Fruit fly (Drosophila melanogaster) whole organism, embryonic: ENCODE data around the gene Bruce.

Experiments
- Antp ChIP-seq: fragments of 200-800 bp; sonication (Bioruptor generic); optimal IDR thresholded peaks from 3 replicates; lab custom pipeline; 2016; ENCODE audit warnings: missing biosample characterization, missing genetic modification characterization
- Asciz ChIP-seq: fragments of 200-800 bp; sonication (Bioruptor generic); optimal IDR thresholded peaks from 2 replicates; lab custom pipeline; 2017; ENCODE audit warnings: missing biosample characterization, mild to moderate bottlenecking, missing genetic modification characterization, missing genetic modification reagents
- Blimp-1 ChIP-seq: fragments of 200-800 bp; sonication (Bioruptor generic); optimal IDR thresholded peaks from 3 replicates; lab custom pipeline; 2018; ENCODE audit warnings: missing biosample characterization, missing genetic modification characterization, mild to moderate bottlenecking, moderate library complexity, missing genetic modification reagents
- CG11398 ChIP-seq: fragments of 200-800 bp; sonication (Bioruptor generic); optimal IDR thresholded peaks from 2 replicates; lab custom pipeline; 2016; ENCODE audit warnings: missing biosample characterization, missing genetic modification characterization
- CG11456 ChIP-seq: fragments of 200-800 bp; sonication (Bioruptor generic); IDR thresholded peaks from 3 replicates; pipeline ENCODE4 v1.3.6; 2022; ENCODE audit warnings: missing biosample characterization, missing genetic modification characterization
- CG11560 ChIP-seq: fragments of 200-800 bp; sonication (Bioruptor generic); IDR thresholded peaks from 3 replicates; pipeline ENCODE4 v1.3.6; 2022; ENCODE audit warnings: missing biosample characterization, missing genetic modification characterization
- CG11695 ChIP-seq: fragments of 200-800 bp; sonication (Bioruptor generic); IDR thresholded peaks from 3 replicates; pipeline ENCODE4 v1.3.6; 2022; ENCODE audit warnings: missing biosample characterization, missing genetic modification characterization
- CG11696 ChIP-seq: fragments of 200-800 bp; sonication (Bioruptor generic); IDR thresholded peaks from 2 replicates; pipeline ENCODE4 v1.3.6; 2022; ENCODE audit warnings: missing biosample characterization, missing genetic modification characterization
- CG16863 ChIP-seq: fragments of 200-800 bp; sonication (Bioruptor generic); optimal IDR thresholded peaks from 3 replicates; lab custom pipeline; 2016; ENCODE audit warnings: missing biosample characterization, missing genetic modification characterization
- CG2129 ChIP-seq: fragments of 200-800 bp; sonication (Bioruptor generic); IDR thresholded peaks from 2 replicates; pipeline ENCODE4 v1.3.6; 2022; ENCODE audit warnings: missing biosample characterization, missing genetic modification characterization; ENCODE audit not compliant: partially characterized antibody
- CG2199 ChIP-seq: fragments of 200-800 bp; sonication (Bioruptor generic); IDR thresholded peaks from 3 replicates; pipeline ENCODE4 v1.3.6; 2022; ENCODE audit warnings: missing biosample characterization, missing genetic modification characterization
- CG3281 ChIP-seq: fragments of 200-800 bp; sonication (Bioruptor generic); optimal IDR thresholded peaks from 3 replicates; lab custom pipeline; 2017; ENCODE audit warnings: missing biosample characterization, mild to moderate bottlenecking, missing genetic modification characterization
- CG3838 ChIP-seq: fragments of 200-800 bp; sonication (Bioruptor generic); optimal IDR thresholded peaks from 3 replicates; lab custom pipeline; 2016; ENCODE audit warnings: missing biosample characterization, missing genetic modification characterization
- CG43689 ChIP-seq: fragments of 200-800 bp; sonication (Bioruptor generic); IDR thresholded peaks from 2 replicates; pipeline ENCODE4 v1.3.6; 2022; ENCODE audit warnings: missing biosample characterization, missing genetic modification characterization
- CG4424 ChIP-seq: fragments of 200-800 bp; sonication (Bioruptor generic); optimal IDR thresholded peaks from 3 replicates; lab custom pipeline; 2016; ENCODE audit warnings: missing biosample characterization, missing genetic modification characterization
- CG4820 ChIP-seq: fragments of 200-800 bp; sonication (Bioruptor generic); optimal IDR thresholded peaks from 3 replicates; lab custom pipeline; 2016; ENCODE audit warnings: missing biosample characterization, missing genetic modification characterization
- CG5953 ChIP-seq: fragments of 200-800 bp; sonication (Bioruptor generic); IDR thresholded peaks from 2 replicates; pipeline ENCODE4 v1.3.6; 2022; ENCODE audit warnings: missing biosample characterization, missing genetic modification characterization
- CG6654 ChIP-seq: fragments of 200-800 bp; sonication (Bioruptor generic); optimal IDR thresholded peaks from 2 replicates; lab custom pipeline; 2017; ENCODE audit warnings: missing biosample characterization, mild to moderate bottlenecking, missing genetic modification characterization
- CG7271 ChIP-seq: fragments of 200-800 bp; sonication (Bioruptor generic); optimal IDR thresholded peaks from 2 replicates; lab custom pipeline; 2018; ENCODE audit warnings: missing biosample characterization, mild to moderate bottlenecking, missing genetic modification characterization, moderate library complexity
- H2.0 ChIP-seq: fragments of 200-800 bp; sonication (Bioruptor generic); IDR thresholded peaks from 2 replicates; pipeline ENCODE4 v1.3.6; 2022; ENCODE audit warnings: missing biosample characterization, missing genetic modification characterization
- NC2α ChIP-seq: fragments of 200-800 bp; sonication (Bioruptor generic); optimal IDR thresholded peaks from 2 replicates; lab custom pipeline; 2016; ENCODE audit warnings: missing biosample characterization, missing genetic modification characterization
- NC2β ChIP-seq: fragments of 200-800 bp; sonication (Bioruptor generic); optimal IDR thresholded peaks from 2 replicates; lab custom pipeline; 2016; ENCODE audit warnings: missing biosample characterization, missing genetic modification characterization
- PHDP ChIP-seq: fragments of 200-800 bp; sonication (Bioruptor generic); optimal IDR thresholded peaks from 3 replicates; lab custom pipeline; 2018; ENCODE audit warnings: missing biosample characterization, mild to moderate bottlenecking, missing genetic modification characterization, moderate library complexity
- Sox102F ChIP-seq: fragments of 200-800 bp; sonication (Bioruptor generic); optimal IDR thresholded peaks from 2 replicates; lab custom pipeline; 2018; ENCODE audit warnings: missing biosample characterization, mild to moderate bottlenecking, missing genetic modification characterization, moderate library complexity
- YL-1 ChIP-seq: fragments of 200-800 bp; sonication (Bioruptor generic); optimal IDR thresholded peaks from 3 replicates; lab custom pipeline; 2017; ENCODE audit warnings: missing biosample characterization, mild to moderate bottlenecking, missing genetic modification characterization
- ash1 ChIP-seq: fragments of 200-800 bp; sonication (Bioruptor generic); optimal IDR thresholded peaks from 2 replicates; lab custom pipeline; 2018; ENCODE audit warnings: missing biosample characterization, mild to moderate bottlenecking, missing genetic modification characterization
- cad ChIP-seq: fragments of >200 bp; optimal IDR thresholded peaks from 2 replicates; lab custom pipeline; 2017; ENCODE audit warnings: missing biosample characterization, missing genetic modification characterization
- crc ChIP-seq: fragments of 200-800 bp; sonication (Bioruptor generic); optimal IDR thresholded peaks from 2 replicates; lab custom pipeline; 2016; ENCODE audit warnings: missing biosample characterization, missing genetic modification characterization
- disco-r ChIP-seq: fragments of 200-800 bp; sonication (Bioruptor generic); optimal IDR thresholded peaks from 2 replicates; lab custom pipeline; 2016; ENCODE audit warnings: missing biosample characterization, missing genetic modification characterization
- dmrt99B ChIP-seq: fragments of 200-800 bp; sonication (Bioruptor generic); optimal IDR thresholded peaks from 2 replicates; lab custom pipeline; 2018; ENCODE audit warnings: missing biosample characterization, mild to moderate bottlenecking, missing genetic modification characterization, moderate library complexity
- dysf ChIP-seq: fragments of 200-800 bp; sonication (Bioruptor generic); IDR thresholded peaks from 3 replicates; pipeline ENCODE4 v1.3.6; 2022; ENCODE audit warnings: missing biosample characterization, missing genetic modification characterization
- eve ChIP-seq, 2 experiments: fragments of >200 bp; optimal IDR thresholded peaks; 2 replicates each; lab custom pipeline; 2017; ENCODE audit warnings: missing biosample characterization in 2 of 2, missing genetic modification characterization in 2 of 2
- fd96Cb ChIP-seq: fragments of 200-800 bp; sonication (Bioruptor generic); optimal IDR thresholded peaks from 2 replicates; lab custom pipeline; 2018; ENCODE audit warnings: missing biosample characterization, mild to moderate bottlenecking, missing genetic modification characterization, moderate library complexity
- ftz-f1 ChIP-seq: fragments of 200-800 bp; sonication (Bioruptor generic); optimal IDR thresholded peaks from 2 replicates; lab custom pipeline; 2016; ENCODE audit warnings: missing biosample characterization, missing genetic modification characterization
- gce ChIP-seq: fragments of 200-800 bp; sonication (Bioruptor generic); IDR thresholded peaks from 3 replicates; pipeline ENCODE4 v1.3.6; 2022; ENCODE audit warnings: missing biosample characterization, missing genetic modification characterization
- ham ChIP-seq: fragments of 200-800 bp; sonication (Bioruptor generic); IDR thresholded peaks from 2 replicates; pipeline ENCODE4 v1.3.6; 2022; ENCODE audit warnings: missing biosample characterization, missing genetic modification characterization
- lola ChIP-seq, 3 experiments: fragments of >200 bp in 2 of 3; fragments of 200-800 bp in 1 of 3; sonication (Bioruptor generic) in 1 of 3; optimal IDR thresholded peaks; 2 replicates each; lab custom pipeline; 2017 to 2019; ENCODE audit warnings: missing biosample characterization in 3 of 3, missing genetic modification characterization in 3 of 3, mild to moderate bottlenecking in 1 of 3, moderate library complexity in 1 of 3
- lov ChIP-seq, 2 experiments: fragments of 200-800 bp in 1 of 2; fragments of >200 bp in 1 of 2; sonication (Bioruptor generic) in 1 of 2; IDR thresholded peaks in 1 of 2; optimal IDR thresholded peaks in 1 of 2; 2 replicates in 1 of 2; 3 replicates in 1 of 2; pipeline versions ENCODE4 v1.3.6 to Lab custom; 2017 to 2022; ENCODE audit warnings: missing biosample characterization in 1 of 2, missing genetic modification characterization in 1 of 2
- maf-S ChIP-seq: fragments of 200-800 bp; sonication (Bioruptor generic); optimal IDR thresholded peaks from 2 replicates; lab custom pipeline; 2016; ENCODE audit warnings: missing biosample characterization, missing genetic modification characterization
- pan ChIP-seq, 4 experiments: fragments of >200 bp in 3 of 4; fragments of 200-800 bp in 1 of 4; sonication (Bioruptor generic) in 1 of 4; optimal IDR thresholded peaks in 3 of 4; IDR thresholded peaks in 1 of 4; 2 replicates each; pipeline versions ENCODE4 v1.3.6 to Lab custom; 2017 to 2022; ENCODE audit warnings: missing biosample characterization in 2 of 4, missing genetic modification characterization in 2 of 4, mixed read lengths in 1 of 4
- run ChIP-seq: fragments of 200-800 bp; sonication (Bioruptor generic); optimal IDR thresholded peaks from 3 replicates; lab custom pipeline; 2018; ENCODE audit warnings: missing biosample characterization, mild to moderate bottlenecking, missing genetic modification characterization
- sc ChIP-seq, 3 experiments: fragments of >200 bp in 2 of 3; fragments of 200-800 bp in 1 of 3; sonication (Bioruptor generic) in 1 of 3; optimal IDR thresholded peaks; 2 replicates in 2 of 3; 3 replicates in 1 of 3; lab custom pipeline; 2017; ENCODE audit warnings: mild to moderate bottlenecking in 1 of 3, missing biosample characterization in 1 of 3, missing genetic modification characterization in 1 of 3, missing genetic modification reagents in 1 of 3
- schlank ChIP-seq: fragments of 200-800 bp; sonication (Bioruptor generic); optimal IDR thresholded peaks from 2 replicates; lab custom pipeline; 2018; ENCODE audit warnings: missing biosample characterization, mild to moderate bottlenecking, missing genetic modification characterization
- scrt ChIP-seq: fragments of 200-800 bp; sonication (Bioruptor generic); optimal IDR thresholded peaks from 2 replicates; lab custom pipeline; 2018; ENCODE audit warnings: missing biosample characterization, mild to moderate bottlenecking, missing genetic modification characterization, moderate library complexity
- sens ChIP-seq: fragments of 200-800 bp; sonication (Bioruptor generic); peaks from one replicate; lab custom pipeline; 2016; ENCODE audit warnings: missing biosample characterization, missing genetic modification characterization
- slou ChIP-seq: fragments of 200-800 bp; sonication (Bioruptor generic); optimal IDR thresholded peaks from 3 replicates; lab custom pipeline; 2016; ENCODE audit warnings: missing biosample characterization, missing genetic modification characterization
- so ChIP-seq: fragments of 200-800 bp; sonication (Bioruptor generic); IDR thresholded peaks from 3 replicates; pipeline ENCODE4 v1.3.6; 2022; ENCODE audit warnings: missing biosample characterization, missing genetic modification characterization
- sob ChIP-seq: fragments of 200-800 bp; sonication (Bioruptor generic); IDR thresholded peaks from 2 replicates; pipeline ENCODE4 v1.3.6; 2022; ENCODE audit warnings: missing biosample characterization, missing genetic modification characterization
- tx ChIP-seq: fragments of 200-800 bp; sonication (Bioruptor generic); optimal IDR thresholded peaks from 2 replicates; lab custom pipeline; 2016; ENCODE audit warnings: missing biosample characterization, missing genetic modification characterization
- wek ChIP-seq: fragments of 200-800 bp; sonication (Bioruptor generic); optimal IDR thresholded peaks from 3 replicates; lab custom pipeline; 2018; ENCODE audit warnings: missing biosample characterization, mild to moderate bottlenecking, missing genetic modification characterization, moderate library complexity
- zfh2 ChIP-seq: fragments of 200-800 bp; sonication (Bioruptor generic); optimal IDR thresholded peaks from 2 replicates; lab custom pipeline; 2016; ENCODE audit warnings: missing biosample characterization, missing genetic modification characterization

Bruce gene

dm6 chr3R:10274829-10275228 lies 56.3 kb downstream of the Bruce start (continued):
- TF ChIP-seq PHDP (tag; lab: Kevin White, UChicago) (peak; percentile 16), dysf (GFP tag; lab: Robert Waterston, UW) (peak; percentile 19; the same call in 1 of the 3 replicates), H2.0 (GFP tag; lab: Robert Waterston, UW) (no peak), CG3281 (GFP tag; lab: Kevin White, UChicago) (no peak), Antp (no peak), CG11456 (GFP tag; lab: Robert Waterston, UW) (no peak), CG43689 (GFP tag; lab: Robert Waterston, UW) (no peak), sob (GFP tag; lab: Robert Waterston, UW) (no peak), dmrt99B (tag; lab: Kevin White, UChicago) (peak; percentile 10), YL-1 (GFP tag; lab: Kevin White, UChicago) (no peak), sc (optimal IDR thresholded peaks at IDR 0.05; lab: Kevin White, UChicago) (no peak), sc (GFP tag; optimal IDR thresholded peaks at IDR 0.05; lab: Kevin White, UChicago) (no peak), run (no peak), CG7271 (tag; lab: Kevin White, UChicago) (no peak), crc (GFP tag; lab: Kevin White, UChicago) (no peak), CG11695 (GFP tag; lab: Robert Waterston, UW) (no peak), pan (optimal IDR thresholded peaks at IDR 0.05; lab: Kevin White, UChicago) (no peak), pan (GFP tag; optimal IDR thresholded peaks at IDR 0.05 in 1 of 2, IDR thresholded peaks at IDR 0.05 in 1 of 2) (no peak), CG5953 (GFP tag; lab: Robert Waterston, UW) (no peak), lov (optimal IDR thresholded peaks at IDR 0.05; lab: Kevin White, UChicago) (no peak), lov (GFP tag; IDR thresholded peaks at IDR 0.05; lab: Robert Waterston, UW) (no peak), ftz-f1 (no peak), cad (GFP tag; lab: Kevin White, UChicago) (no peak), Asciz (GFP tag; lab: Kevin White, UChicago) (no peak), CG2129 (no peak), CG6654 (GFP tag; lab: Kevin White, UChicago) (no peak), wek (GFP tag; lab: Kevin White, UChicago) (no peak), CG4820 (GFP tag; lab: Kevin White, UChicago) (no peak), CG11696 (GFP tag; lab: Robert Waterston, UW) (no peak), Blimp-1 (GFP tag; lab: Kevin White, UChicago) (no peak), disco-r (GFP tag; lab: Kevin White, UChicago) (no peak), fd96Cb (peak; percentile 20), lola (GFP tag; optimal IDR thresholded peaks at IDR 0.05; lab: Kevin White, UChicago) (no peak), maf-S (GFP tag; lab: Kevin White, UChicago) (no peak), so (GFP tag; lab: Robert Waterston, UW) (no peak), slou (GFP tag; lab: Kevin White, UChicago) (no peak), CG11398 (GFP tag; lab: Kevin White, UChicago) (no peak), CG3838 (GFP tag; lab: Kevin White, UChicago) (no peak), ham (GFP tag; lab: Robert Waterston, UW) (no peak), sens (GFP tag; lab: Kevin White, UChicago) (no peak), NC2β (GFP tag; lab: Kevin White, UChicago) (no peak), CG4424 (GFP tag; lab: Kevin White, UChicago) (no peak), CG16863 (GFP tag; lab: Kevin White, UChicago) (no peak), scrt (GFP tag; lab: Kevin White, UChicago) (no peak), Sox102F (GFP tag; lab: Kevin White, UChicago) (peak; percentile 72), CG11560 (no peak), tx (GFP tag; lab: Kevin White, UChicago) (no peak), NC2α (GFP tag; lab: Kevin White, UChicago) (no peak), eve (GFP tag; optimal IDR thresholded peaks at IDR 0.05; lab: Kevin White, UChicago) (no peak), schlank (tag; lab: Kevin White, UChicago) (no peak), ash1 (no peak), CG2199 (GFP tag; lab: Robert Waterston, UW) (no peak), zfh2 (GFP tag; lab: Kevin White, UChicago) (no peak), gce (no peak)
